Fruit fly (Drosophila melanogaster) S2 (cell line): ENCODE measurements around the gene Nhe2.

Experiments used
- CG8478 ChIP-seq: fragments of >200 bp; optimal IDR thresholded peaks from 2 replicates; lab custom pipeline; 2018
- CTCF ChIP-seq, 2 experiments: fragments of >200 bp; optimal IDR thresholded peaks; 2 replicates each; lab custom pipeline; 2018

The Nhe2 gene

dm6 chr2L:21178436-21179216, 74.3 kb downstream of the Nhe2 start:
- TF ChIP-seq CG8478 (lab: Kevin White, UChicago) = no peak
- TF ChIP-seq CTCF (optimal IDR thresholded peaks at IDR 0.05; lab: Kevin White, UChicago) = no peak

- no peak for TF ChIP-seq CG8478 (lab: Kevin White, UChicago)
- TF ChIP-seq CTCF (optimal IDR thresholded peaks at IDR 0.05; lab: Kevin White, UChicago) = no peak
Observed at dm6 chr2L:21179217-21179520, 74.8 kb downstream of the Nhe2 start.

dm6 chr2L:21179615-21180031, 75.3 kb downstream of the Nhe2 start, which contains the start of the genes bur and Mcm10:
bur (minus strand) TSS chr2L:21179683.
Mcm10 (plus strand) TSS chr2L:21179933.
- no peak for TF ChIP-seq CTCF (optimal IDR thresholded peaks at IDR 0.05; lab: Kevin White, UChicago)
- no peak for TF ChIP-seq CG8478 (lab: Kevin White, UChicago)
